Worm (Caenorhabditis elegans) whole organism, mixed stage, embryonic: Measurements from ENCODE around the gene dpf-6.
A peak's percentile ranks its signal among the peaks of the same experiment; 100 is the strongest.

Experiments used
- M03D4.4 ChIP-seq: sonication (generic microtip); optimal IDR thresholded peaks from 2 replicates; lab custom pipeline; 2017; ENCODE audit warnings: mild to moderate bottlenecking, missing genetic modification characterization, missing compliant biosample characterization
- bed-3 ChIP-seq: fragments of 200-800 bp; sonication (Bioruptor generic); optimal IDR thresholded peaks from 3 replicates; lab custom pipeline; 2018; ENCODE audit warnings: mild to moderate bottlenecking, missing genetic modification characterization, moderate library complexity, missing compliant biosample characterization
- blmp-1 ChIP-seq: fragments of 150-350 bp; optimal IDR thresholded peaks from 2 replicates; lab custom pipeline; 2014; ENCODE audit warnings: missing biosample characterization, missing genetic modification characterization
- ceh-39 ChIP-seq: fragments of 150-350 bp; optimal IDR thresholded peaks from 2 replicates; lab custom pipeline; 2014; ENCODE audit warnings: missing biosample characterization, missing genetic modification characterization
- ceh-43 ChIP-seq: fragments of 200-800 bp; sonication (Bioruptor generic); optimal IDR thresholded peaks from 2 replicates; lab custom pipeline; 2018; ENCODE audit warnings: mild to moderate bottlenecking, missing genetic modification characterization, moderate library complexity, missing compliant biosample characterization
- ceh-83 ChIP-seq: fragments of 200-800 bp; sonication (Bioruptor generic); optimal IDR thresholded peaks from 2 replicates; lab custom pipeline; 2018; ENCODE audit warnings: mild to moderate bottlenecking, missing genetic modification characterization, missing compliant biosample characterization
- ces-1 ChIP-seq: fragments of 150-350 bp; optimal IDR thresholded peaks from 2 replicates; lab custom pipeline; 2014; ENCODE audit warnings: missing biosample characterization, missing genetic modification reagents, missing genetic modification characterization
- cnd-1 ChIP-seq: fragments of 200-800 bp; sonication (Bioruptor generic); optimal IDR thresholded peaks from 2 replicates; lab custom pipeline; 2018; ENCODE audit warnings: mild to moderate bottlenecking, missing genetic modification characterization, missing compliant biosample characterization
- drap-1 ChIP-seq: fragments of 200-800 bp; sonication (Bioruptor generic); optimal IDR thresholded peaks from 3 replicates; lab custom pipeline; 2018; ENCODE audit warnings: mild to moderate bottlenecking, missing genetic modification characterization, missing compliant biosample characterization
- elt-1 ChIP-seq: sonication (generic microtip); optimal IDR thresholded peaks from 2 replicates; lab custom pipeline; 2017; ENCODE audit warnings: missing genetic modification characterization, mild to moderate bottlenecking, missing compliant biosample characterization, antibody characterized with exemption, moderate library complexity, borderline replicate concordance; ENCODE audit not compliant: insufficient read depth
- elt-3 ChIP-seq: fragments of 150-350 bp; optimal IDR thresholded peaks from 2 replicates; lab custom pipeline; 2014; ENCODE audit warnings: missing biosample characterization, missing genetic modification characterization
- flh-1 ChIP-seq: fragments of 200-800 bp; sonication (Bioruptor generic); optimal IDR thresholded peaks from 2 replicates; lab custom pipeline; 2018; ENCODE audit warnings: mild to moderate bottlenecking, missing genetic modification characterization, moderate library complexity, missing compliant biosample characterization
- ham-2 ChIP-seq: fragments of 200-800 bp; sonication (Bioruptor generic); optimal IDR thresholded peaks from 2 replicates; lab custom pipeline; 2018; ENCODE audit warnings: mild to moderate bottlenecking, missing genetic modification characterization, missing compliant biosample characterization
- hlh-1 ChIP-seq: fragments of 150-350 bp; optimal IDR thresholded peaks from 2 replicates; lab custom pipeline; 2014; ENCODE audit warnings: missing biosample characterization, missing genetic modification reagents, missing genetic modification characterization
- lin-13 ChIP-seq: fragments of 150-350 bp; optimal IDR thresholded peaks from 2 replicates; lab custom pipeline; 2014; ENCODE audit warnings: missing biosample characterization, missing genetic modification characterization
- lin-32 ChIP-seq: fragments of 200-800 bp; sonication (Bioruptor generic); optimal IDR thresholded peaks from 2 replicates; lab custom pipeline; 2018; ENCODE audit warnings: mild to moderate bottlenecking, missing genetic modification characterization, missing compliant biosample characterization
- lsy-2 ChIP-seq: fragments of 150-350 bp; optimal IDR thresholded peaks from 2 replicates; lab custom pipeline; 2014; ENCODE audit warnings: missing biosample characterization, missing genetic modification characterization
- mep-1 ChIP-seq: fragments of 150-350 bp; optimal IDR thresholded peaks from 2 replicates; lab custom pipeline; 2017; ENCODE audit warnings: missing biosample characterization, missing genetic modification reagents, missing genetic modification characterization, inconsistent platforms
- mls-2 ChIP-seq: sonication (generic microtip); optimal IDR thresholded peaks from 2 replicates; lab custom pipeline; 2016; ENCODE audit warnings: mild to moderate bottlenecking, missing genetic modification characterization, moderate library complexity, missing compliant biosample characterization
- nhr-12 ChIP-seq: fragments of 150-350 bp; optimal IDR thresholded peaks from 2 replicates; lab custom pipeline; 2014; ENCODE audit warnings: missing biosample characterization, missing genetic modification characterization
- nhr-2 ChIP-seq: fragments of 150-350 bp; optimal IDR thresholded peaks from 2 replicates; lab custom pipeline; 2014; ENCODE audit warnings: missing biosample characterization, missing genetic modification characterization
- nhr-237 ChIP-seq: fragments of 150-350 bp; optimal IDR thresholded peaks from 2 replicates; lab custom pipeline; 2014; ENCODE audit warnings: missing biosample characterization, missing genetic modification characterization
- nhr-28 ChIP-seq: fragments of 150-350 bp; optimal IDR thresholded peaks from 2 replicates; lab custom pipeline; 2014; ENCODE audit warnings: missing biosample characterization, missing genetic modification characterization
- nhr-76 ChIP-seq: sonication (generic microtip); optimal IDR thresholded peaks from 2 replicates; lab custom pipeline; 2017; ENCODE audit warnings: missing biosample characterization, missing genetic modification characterization
- pha-4 ChIP-seq: fragments of 150-350 bp; optimal IDR thresholded peaks from 2 replicates; lab custom pipeline; 2018; ENCODE audit warnings: missing biosample characterization, missing genetic modification reagents, missing genetic modification characterization
- sem-2 ChIP-seq: fragments of 200-800 bp; sonication (Bioruptor generic); optimal IDR thresholded peaks from 2 replicates; lab custom pipeline; 2018; ENCODE audit warnings: mild to moderate bottlenecking, missing genetic modification characterization, missing compliant biosample characterization
- snpc-4 ChIP-seq: fragments of 150-350 bp; optimal IDR thresholded peaks from 2 replicates; lab custom pipeline; 2014; ENCODE audit warnings: missing biosample characterization, missing genetic modification characterization
- sptf-1 ChIP-seq: sonication (generic microtip); optimal IDR thresholded peaks from 2 replicates; lab custom pipeline; 2017; ENCODE audit warnings: mild to moderate bottlenecking, missing genetic modification characterization, moderate library complexity, missing compliant biosample characterization
- tbx-8 ChIP-seq: fragments of 200-800 bp; sonication (Bioruptor generic); optimal IDR thresholded peaks from 2 replicates; lab custom pipeline; 2018; ENCODE audit warnings: mild to moderate bottlenecking, missing genetic modification characterization, moderate library complexity, missing compliant biosample characterization
- unc-120 ChIP-seq: sonication (generic microtip); optimal IDR thresholded peaks from 2 replicates; lab custom pipeline; 2017; ENCODE audit warnings: missing genetic modification characterization, missing compliant biosample characterization; ENCODE audit not compliant: poor library complexity, severe bottlenecking
- unc-39 ChIP-seq: fragments of 150-350 bp; optimal IDR thresholded peaks from 2 replicates; lab custom pipeline; 2014; ENCODE audit warnings: missing biosample characterization, missing genetic modification characterization
- unc-62 ChIP-seq: fragments of 150-350 bp; optimal IDR thresholded peaks from 2 replicates; lab custom pipeline; 2014; ENCODE audit warnings: missing biosample characterization, missing genetic modification reagents, missing genetic modification characterization
- zip-8 ChIP-seq: fragments of 150-350 bp; optimal IDR thresholded peaks from 2 replicates; lab custom pipeline; 2014; ENCODE audit warnings: missing biosample characterization, missing genetic modification characterization
- ztf-11 ChIP-seq: fragments of 150-350 bp; optimal IDR thresholded peaks from 2 replicates; lab custom pipeline; 2014; ENCODE audit warnings: missing biosample characterization, missing genetic modification characterization

dpf-6 gene

ce11 chrIII:8017053-8017452, 21.0 kb upstream of the dpf-6 start:
- no peak for TF ChIP-seq sem-2 (GFP tag; lab: Kevin White, UChicago)
- TF ChIP-seq blmp-1 (tag; lab: Kevin White, UChicago) = no peak
- TF ChIP-seq ceh-43 (GFP tag; lab: Kevin White, UChicago) = no peak
- TF ChIP-seq snpc-4 (tag; lab: Kevin White, UChicago) = no peak
- TF ChIP-seq nhr-76 (tag; lab: Kevin White, UChicago) = no peak
- no peak for TF ChIP-seq nhr-2 (tag; lab: Kevin White, UChicago)
- no peak for TF ChIP-seq lin-32 (GFP tag; lab: Kevin White, UChicago)
- TF ChIP-seq ztf-11 (tag; lab: Kevin White, UChicago) = no peak
- TF ChIP-seq ceh-39 (tag; lab: Kevin White, UChicago) = no peak
- TF ChIP-seq M03D4.4 (tag; lab: Kevin White, UChicago) = no peak

DNA sequence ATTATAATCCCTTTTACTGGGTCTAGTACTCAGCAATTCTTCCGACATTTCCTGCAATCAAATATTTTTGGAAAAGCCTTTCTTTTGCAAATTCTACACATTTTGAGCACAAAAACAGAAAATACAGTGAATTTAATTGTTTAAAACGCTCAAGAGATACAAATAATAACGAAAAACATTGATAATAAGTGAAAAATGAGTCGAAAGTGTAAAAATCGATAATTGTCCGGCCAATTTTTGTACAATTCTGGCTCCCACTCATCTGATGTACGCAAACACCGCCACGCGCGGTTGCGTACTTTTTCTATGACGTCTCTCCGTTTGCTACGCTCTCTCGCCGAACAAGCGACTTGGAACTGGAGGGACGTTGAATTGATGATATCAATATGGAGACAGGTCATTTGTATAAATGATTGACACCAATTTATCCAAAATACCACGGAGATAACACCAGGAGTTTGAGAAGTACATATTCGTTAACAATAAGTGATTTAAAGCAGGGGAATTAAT, 17.2 kb upstream of the dpf-6 start, which contains the start of gene lin-36:
TSS of gene lin-36 (minus strand) at position 51 of the 510 bp plus-strand sequence.
- no peak for TF ChIP-seq flh-1 (GFP tag; lab: Kevin White, UChicago)
- TF ChIP-seq lin-32 (GFP tag; lab: Kevin White, UChicago) = no peak
- peak; percentile 97 for TF ChIP-seq unc-62 (GFP tag; lab: Kevin White, UChicago)
- peak; percentile 32 for TF ChIP-seq elt-3 (tag; lab: Kevin White, UChicago)
- peak; percentile 86 for TF ChIP-seq lin-13 (tag; lab: Kevin White, UChicago)
- TF ChIP-seq lsy-2 (tag; lab: Kevin White, UChicago) = peak; percentile 79
- TF ChIP-seq ces-1 (GFP tag; lab: Kevin White, UChicago) = no peak
- no peak for TF ChIP-seq ceh-83 (GFP tag; lab: Kevin White, UChicago)
- TF ChIP-seq bed-3 (GFP tag; lab: Kevin White, UChicago) = no peak
- peak; percentile 90 for TF ChIP-seq unc-120 (tag; lab: Kevin White, UChicago)
- no peak for TF ChIP-seq zip-8 (tag; lab: Kevin White, UChicago)
- TF ChIP-seq nhr-2 (tag; lab: Kevin White, UChicago) = peak; percentile 36
- no peak for TF ChIP-seq blmp-1 (tag; lab: Kevin White, UChicago)
- TF ChIP-seq nhr-12 (tag; lab: Kevin White, UChicago) = no peak
- TF ChIP-seq drap-1 (GFP tag; lab: Kevin White, UChicago) = peak; percentile 43
- no peak for TF ChIP-seq snpc-4 (tag; lab: Kevin White, UChicago)
- peak; percentile 70 for TF ChIP-seq nhr-237 (tag; lab: Kevin White, UChicago)
- TF ChIP-seq pha-4 (tag; lab: Kevin White, UChicago) = peak; percentile 54
- no peak for TF ChIP-seq sem-2 (GFP tag; lab: Kevin White, UChicago)
- TF ChIP-seq cnd-1 (tag; lab: Kevin White, UChicago) = no peak
- peak; percentile 59 for TF ChIP-seq mls-2
- peak; percentile 53 for TF ChIP-seq ham-2 (GFP tag; lab: Kevin White, UChicago)
- peak; percentile 97 for TF ChIP-seq ceh-39 (tag; lab: Kevin White, UChicago)
- TF ChIP-seq hlh-1 (tag; lab: Kevin White, UChicago) = peak; percentile 14
- no peak for TF ChIP-seq tbx-8 (GFP tag; lab: Kevin White, UChicago)
- TF ChIP-seq sptf-1 = peak; percentile 44
- peak; percentile 56 for TF ChIP-seq M03D4.4 (tag; lab: Kevin White, UChicago)
- no peak for TF ChIP-seq nhr-28 (tag; lab: Kevin White, UChicago)
- peak; percentile 87 for TF ChIP-seq mep-1 (tag; lab: Kevin White, UChicago)
- peak; percentile 47 for TF ChIP-seq elt-1 (tag; lab: Kevin White, UChicago)
- no peak for TF ChIP-seq unc-39 (tag; lab: Kevin White, UChicago)
- no peak for TF ChIP-seq ztf-11 (tag; lab: Kevin White, UChicago)
- peak; percentile 24 for TF ChIP-seq ceh-43 (GFP tag; lab: Kevin White, UChicago)

DNA sequence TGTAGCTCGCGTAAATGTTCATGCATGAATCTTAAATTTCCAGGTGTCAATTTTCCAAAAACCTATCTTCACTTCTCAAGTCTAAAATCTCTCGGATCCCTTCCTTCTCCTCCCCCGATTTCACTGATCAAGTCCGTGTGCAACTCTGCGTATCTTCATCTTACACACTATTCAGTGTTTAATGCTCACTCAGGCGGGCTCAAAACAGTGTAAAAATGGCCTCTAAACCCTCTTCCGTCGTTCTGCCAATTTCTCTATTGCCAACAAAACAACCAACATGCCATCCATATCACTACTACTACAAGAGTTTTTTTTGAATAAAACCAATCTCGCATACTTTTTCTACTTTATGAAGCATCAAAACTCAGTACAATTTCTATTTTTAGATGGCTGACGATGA, 16.0 kb upstream of the dpf-6 start, which contains the start of gene F44B9.2:
TSS of gene F44B9.2 (plus strand) at position 387 of the 400 bp plus-strand sequence.
- TF ChIP-seq elt-1 (tag; lab: Kevin White, UChicago) = no peak
- peak; percentile 17 for TF ChIP-seq hlh-1 (tag; lab: Kevin White, UChicago)
- TF ChIP-seq unc-120 (tag; lab: Kevin White, UChicago) = peak; percentile 75
